Worm (Caenorhabditis elegans) whole organism, L4 larva: Measurements from ENCODE around the gene best-24.

Source experiments
- Y105C5A.15 ChIP-seq: fragments of 200-800 bp; sonication (Bioruptor generic); IDR thresholded peaks from 2 replicates; pipeline ENCODE4 v1.3.6; 2022; ENCODE audit warnings: missing genetic modification characterization, missing compliant biosample characterization
- attf-4 ChIP-seq: sonication (generic microtip); optimal IDR thresholded peaks from 3 replicates; lab custom pipeline; 2017; ENCODE audit warnings: missing biosample characterization, missing genetic modification characterization
- daf-16 ChIP-seq, 3 experiments: sonication (generic microtip); optimal IDR thresholded peaks; 2 replicates each; lab custom pipeline; 2016 to 2017; ENCODE audit warnings: missing genetic modification characterization in 3 of 3, missing genetic modification reagents in 3 of 3, mild to moderate bottlenecking in 2 of 3, missing compliant biosample characterization in 2 of 3, missing biosample characterization in 1 of 3, moderate library complexity in 1 of 3
- egl-27 ChIP-seq: sonication (generic microtip); optimal IDR thresholded peaks from 3 replicates; lab custom pipeline; 2017; ENCODE audit warnings: missing biosample characterization, missing genetic modification reagents, missing genetic modification characterization
- fos-1 ChIP-seq: fragments of 150-350 bp; optimal IDR thresholded peaks from 2 replicates; lab custom pipeline; 2014; ENCODE audit warnings: missing biosample characterization, missing genetic modification characterization
- mep-1 ChIP-seq: fragments of 150-350 bp; sonication (generic microtip); optimal IDR thresholded peaks from 3 replicates; lab custom pipeline; 2014; ENCODE audit warnings: missing biosample characterization, missing genetic modification characterization
- mxl-2 ChIP-seq: fragments of 200-800 bp; sonication (Bioruptor generic); conservative IDR thresholded peaks from 2 replicates; pipeline ENCODE4 v1.3.6; 2022; ENCODE audit warnings: missing genetic modification reagents, missing genetic modification characterization, missing compliant biosample characterization
- nhr-111 ChIP-seq: fragments of 200-800 bp; sonication (Bioruptor generic); optimal IDR thresholded peaks from 2 replicates; lab custom pipeline; 2018; ENCODE audit warnings: mild to moderate bottlenecking, missing genetic modification characterization, missing compliant biosample characterization
- nhr-41 ChIP-seq: fragments of 200-800 bp; sonication (Bioruptor generic); IDR thresholded peaks from 2 replicates; pipeline ENCODE4 v1.3.6; 2022; ENCODE audit warnings: missing genetic modification reagents, missing genetic modification characterization, missing compliant biosample characterization
- nhr-48 ChIP-seq: sonication (generic microtip); optimal IDR thresholded peaks from 2 replicates; lab custom pipeline; 2016; ENCODE audit warnings: mild to moderate bottlenecking, missing genetic modification characterization, missing compliant biosample characterization
- nhr-6 ChIP-seq: fragments of 150-350 bp; optimal IDR thresholded peaks from 2 replicates; lab custom pipeline; 2014; ENCODE audit warnings: missing biosample characterization, missing genetic modification characterization
- nhr-77 ChIP-seq: fragments of 150-350 bp; optimal IDR thresholded peaks from 2 replicates; lab custom pipeline; 2014; ENCODE audit warnings: missing biosample characterization, missing genetic modification characterization
- snpc-4 ChIP-seq: fragments of 150-350 bp; optimal IDR thresholded peaks from 2 replicates; lab custom pipeline; 2014; ENCODE audit warnings: missing biosample characterization, missing genetic modification characterization
- unc-62 ChIP-seq, 3 experiments: fragments of 150-350 bp in 1 of 3; sonication (generic microtip); optimal IDR thresholded peaks in 2 of 3; peaks in 1 of 3; 1 replicate in 1 of 3; 2 replicates in 2 of 3; lab custom pipeline; 2014 to 2017; ENCODE audit warnings: missing biosample characterization in 3 of 3, missing genetic modification characterization in 3 of 3, missing genetic modification reagents in 3 of 3, missing genotype in 1 of 3

ce11 chrIII:7948802-7949201 lies 48.0 kb downstream of the best-24 start, which contains the start of gene col-90:
- TF ChIP-seq daf-16 (GFP tag; optimal IDR thresholded peaks at IDR 0.05; lab: Kevin White, UChicago) (no peak), daf-16 (tag; optimal IDR thresholded peaks at IDR 0.05; lab: Kevin White, UChicago) (no peak), snpc-4 (no peak), nhr-48 (tag; lab: Kevin White, UChicago) (no peak), fos-1 (tag; lab: Kevin White, UChicago) (no peak), Y105C5A.15 (no peak), mep-1 (tag; lab: Kevin White, UChicago) (no peak), egl-27 (no peak), attf-4 (tag; lab: Kevin White, UChicago) (no peak), mxl-2 (GFP tag; lab: Robert Waterston, UW) (no peak), nhr-77 (tag; lab: Kevin White, UChicago) (no peak), nhr-111 (GFP tag; lab: Kevin White, UChicago) (no peak), nhr-41 (no peak), nhr-6 (tag; lab: Kevin White, UChicago) (no peak), unc-62 (GFP tag; optimal IDR thresholded peaks at IDR 0.05 in 1 of 2; lab: Kevin White, UChicago) (no peak), unc-62 (tag; optimal IDR thresholded peaks at IDR 0.05; lab: Kevin White, UChicago) (no peak)
